Fruit fly (Drosophila melanogaster) whole organism: ENCODE measurements around the gene gwl.

Source experiments
- CG8478 ChIP-seq: fragments of >200 bp; optimal IDR thresholded peaks from 2 replicates; lab custom pipeline; 2018; ENCODE audit warnings: inconsistent platforms
- EcR ChIP-seq, 2 experiments: fragments of >200 bp; optimal IDR thresholded peaks; 2 replicates each; lab custom pipeline; 2017; ENCODE audit warnings: missing biosample characterization in 2 of 2, missing genetic modification characterization in 2 of 2, missing genetic modification reagents in 2 of 2
- psq ChIP-seq: fragments of >200 bp; optimal IDR thresholded peaks from 2 replicates; lab custom pipeline; 2017
- usp ChIP-seq: fragments of >200 bp; optimal IDR thresholded peaks from 2 replicates; lab custom pipeline; 2017; ENCODE audit warnings: missing biosample characterization, missing genetic modification characterization, mixed read lengths

DNA sequence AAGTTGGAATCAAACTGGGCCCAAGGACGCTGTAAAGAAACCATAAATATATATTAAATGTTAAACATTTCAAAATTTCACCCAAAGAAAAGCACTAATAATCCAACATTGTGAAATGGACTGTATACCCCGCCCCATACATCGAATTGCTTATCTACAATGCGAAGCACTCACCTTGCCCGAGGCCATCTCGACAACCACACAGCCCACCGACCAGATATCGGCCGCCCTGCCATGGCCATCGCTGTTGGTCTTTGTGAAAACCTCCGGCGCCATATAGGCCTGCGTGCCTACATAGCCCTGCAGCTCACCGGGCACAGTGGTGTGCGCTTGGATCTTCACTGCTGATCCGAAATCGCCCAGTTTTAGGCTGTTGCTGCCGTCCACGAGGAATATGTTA, 12.6 kb upstream of the gwl start:
- no peak for TF ChIP-seq usp (GFP tag; lab: Kevin White, UChicago)
- no peak for TF ChIP-seq CG8478 (lab: Kevin White, UChicago)
- TF ChIP-seq EcR (GFP tag; optimal IDR thresholded peaks at IDR 0.05; lab: Kevin White, UChicago): no peak
- TF ChIP-seq psq (lab: Kevin White, UChicago): no peak
